Worm (Caenorhabditis elegans) whole organism, late embryonic: ENCODE data around the gene R04B5.11.

Experiments used
- C08G9.2 ChIP-seq: sonication (generic microtip); optimal IDR thresholded peaks from 2 replicates; lab custom pipeline; 2016; ENCODE audit warnings: mild to moderate bottlenecking, missing genetic modification characterization, moderate library complexity, missing compliant biosample characterization
- F13H6.1 ChIP-seq: sonication (generic microtip); optimal IDR thresholded peaks from 2 replicates; lab custom pipeline; 2016; ENCODE audit warnings: missing genetic modification characterization, missing compliant biosample characterization
- K02D7.2 ChIP-seq: sonication (generic microtip); optimal IDR thresholded peaks from 2 replicates; lab custom pipeline; 2017; ENCODE audit warnings: mild to moderate bottlenecking, missing genetic modification characterization, missing compliant biosample characterization
- K09A11.1 ChIP-seq: sonication (generic microtip); optimal IDR thresholded peaks from 2 replicates; lab custom pipeline; 2017; ENCODE audit warnings: antibody characterized with exemption, mild to moderate bottlenecking, missing genetic modification characterization, missing compliant biosample characterization; ENCODE audit not compliant: insufficient read depth
- Y22D7AL.16 ChIP-seq: sonication (generic microtip); optimal IDR thresholded peaks from 2 replicates; lab custom pipeline; 2016; ENCODE audit warnings: missing genetic modification characterization, missing compliant biosample characterization
- ama-1 ChIP-seq: fragments of 150-350 bp; optimal IDR thresholded peaks from 2 replicates; lab custom pipeline; 2014
- ceh-22 ChIP-seq: sonication (generic microtip); optimal IDR thresholded peaks from 2 replicates; lab custom pipeline; 2017; ENCODE audit warnings: missing biosample characterization, missing genetic modification characterization
- ceh-30 ChIP-seq: fragments of 150-350 bp; optimal IDR thresholded peaks from 2 replicates; lab custom pipeline; 2014; ENCODE audit warnings: missing biosample characterization, missing genetic modification characterization
- ceh-31 ChIP-seq: sonication (generic microtip); optimal IDR thresholded peaks from 2 replicates; lab custom pipeline; 2016; ENCODE audit warnings: missing genetic modification characterization, missing compliant biosample characterization
- ceh-34 ChIP-seq: sonication (generic microtip); optimal IDR thresholded peaks from 2 replicates; lab custom pipeline; 2016; ENCODE audit warnings: mild to moderate bottlenecking, missing genetic modification characterization, missing compliant biosample characterization
- ceh-45 ChIP-seq: fragments of 200-800 bp; sonication (Bioruptor generic); IDR thresholded peaks from 2 replicates; pipeline ENCODE4 v1.3.6; 2022; ENCODE audit warnings: missing genetic modification reagents, missing genetic modification characterization, missing compliant biosample characterization
- ceh-48 ChIP-seq: sonication (generic microtip); optimal IDR thresholded peaks from 2 replicates; lab custom pipeline; 2016; ENCODE audit warnings: missing genetic modification characterization, inconsistent platforms, missing compliant biosample characterization
- ceh-6 ChIP-seq: fragments of 200-800 bp; sonication (Bioruptor generic); optimal IDR thresholded peaks from 2 replicates; lab custom pipeline; 2018; ENCODE audit warnings: mild to moderate bottlenecking, missing genetic modification characterization, missing compliant biosample characterization
- che-1 ChIP-seq: sonication (generic microtip); optimal IDR thresholded peaks from 2 replicates; lab custom pipeline; 2016; ENCODE audit warnings: mild to moderate bottlenecking, missing genetic modification characterization, missing compliant biosample characterization
- dmd-4 ChIP-seq: sonication (generic microtip); optimal IDR thresholded peaks from 2 replicates; lab custom pipeline; 2016; ENCODE audit warnings: borderline replicate concordance, missing genetic modification characterization, missing compliant biosample characterization
- dve-1 ChIP-seq: sonication (generic microtip); optimal IDR thresholded peaks from 2 replicates; lab custom pipeline; 2017; ENCODE audit warnings: antibody characterized with exemption, mild to moderate bottlenecking, missing genetic modification characterization, missing compliant biosample characterization
- elt-2 ChIP-seq: sonication (generic microtip); optimal IDR thresholded peaks from 2 replicates; lab custom pipeline; 2016; ENCODE audit warnings: missing genetic modification reagents, missing genetic modification characterization, missing compliant biosample characterization
- eyg-1 ChIP-seq: sonication (generic microtip); optimal IDR thresholded peaks from 2 replicates; lab custom pipeline; 2016; ENCODE audit warnings: missing genotype, missing genetic modification characterization, missing compliant biosample characterization
- fax-1 ChIP-seq: sonication (generic microtip); optimal IDR thresholded peaks from 2 replicates; lab custom pipeline; 2016; ENCODE audit warnings: missing genotype, missing genetic modification characterization, missing compliant biosample characterization
- fkh-10 ChIP-seq: fragments of 150-350 bp; optimal IDR thresholded peaks from 2 replicates; lab custom pipeline; 2014; ENCODE audit warnings: missing biosample characterization, missing genetic modification reagents, missing genetic modification characterization
- fkh-6 ChIP-seq: sonication (generic microtip); optimal IDR thresholded peaks from 2 replicates; lab custom pipeline; 2016; ENCODE audit warnings: missing genetic modification characterization, missing compliant biosample characterization
- hlh-30 ChIP-seq: sonication (generic microtip); optimal IDR thresholded peaks from 2 replicates; lab custom pipeline; 2017; ENCODE audit warnings: antibody characterized with exemption, missing genetic modification characterization, missing compliant biosample characterization; ENCODE audit not compliant: insufficient read depth
- hlh-6 ChIP-seq: sonication (generic microtip); optimal IDR thresholded peaks from 2 replicates; lab custom pipeline; 2016; ENCODE audit warnings: missing genotype, missing genetic modification characterization, missing compliant biosample characterization
- lim-6 ChIP-seq: sonication (generic microtip); optimal IDR thresholded peaks from 2 replicates; lab custom pipeline; 2016; ENCODE audit warnings: missing genetic modification characterization, missing compliant biosample characterization
- lin-11 ChIP-seq: fragments of 200-800 bp; sonication (Bioruptor generic); optimal IDR thresholded peaks from 2 replicates; lab custom pipeline; 2018; ENCODE audit warnings: mild to moderate bottlenecking, missing genetic modification characterization, missing compliant biosample characterization
- nfya-1 ChIP-seq: sonication (generic microtip); optimal IDR thresholded peaks from 2 replicates; lab custom pipeline; 2017; ENCODE audit warnings: missing genetic modification characterization, mild to moderate bottlenecking, missing compliant biosample characterization, antibody characterized with exemption, moderate library complexity
- nhr-232 ChIP-seq: sonication (generic microtip); optimal IDR thresholded peaks from 2 replicates; lab custom pipeline; 2016; ENCODE audit warnings: missing genetic modification characterization, missing compliant biosample characterization
- npax-4 ChIP-seq: sonication (generic microtip); optimal IDR thresholded peaks from 2 replicates; lab custom pipeline; 2016; ENCODE audit warnings: missing genetic modification characterization, missing compliant biosample characterization
- odd-2 ChIP-seq: sonication (generic microtip); optimal IDR thresholded peaks from 2 replicates; lab custom pipeline; 2017; ENCODE audit warnings: antibody characterized with exemption, mild to moderate bottlenecking, missing genetic modification characterization, missing compliant biosample characterization
- pag-3 ChIP-seq: sonication (generic microtip); optimal IDR thresholded peaks from 2 replicates; lab custom pipeline; 2016; ENCODE audit warnings: missing compliant biosample characterization, missing genetic modification characterization, borderline replicate concordance
- pat-9 ChIP-seq: fragments of 200-800 bp; sonication (Bioruptor generic); optimal IDR thresholded peaks from 2 replicates; lab custom pipeline; 2018; ENCODE audit warnings: mild to moderate bottlenecking, missing genetic modification characterization, moderate library complexity, missing compliant biosample characterization
- pha-2 ChIP-seq: sonication (generic microtip); optimal IDR thresholded peaks from 2 replicates; lab custom pipeline; 2017; ENCODE audit warnings: mild to moderate bottlenecking, missing genetic modification characterization, missing compliant biosample characterization
- pha-4 ChIP-seq: fragments of 150-350 bp; optimal IDR thresholded peaks from 2 replicates; lab custom pipeline; 2018; ENCODE audit warnings: missing biosample characterization, missing genetic modification reagents, missing genetic modification characterization
- rnt-1 ChIP-seq: sonication (generic microtip); optimal IDR thresholded peaks from 2 replicates; lab custom pipeline; 2016; ENCODE audit warnings: missing genetic modification characterization, missing compliant biosample characterization
- sox-4 ChIP-seq: sonication (generic microtip); optimal IDR thresholded peaks from 2 replicates; lab custom pipeline; 2017; ENCODE audit warnings: mild to moderate bottlenecking, missing genetic modification characterization, inconsistent platforms, missing compliant biosample characterization
- tbx-2 ChIP-seq: sonication (generic microtip); optimal IDR thresholded peaks from 2 replicates; lab custom pipeline; 2016; ENCODE audit warnings: missing genetic modification characterization, missing compliant biosample characterization
- tbx-7 ChIP-seq: sonication (generic microtip); optimal IDR thresholded peaks from 2 replicates; lab custom pipeline; 2016; ENCODE audit warnings: missing genotype, missing genetic modification characterization, missing compliant biosample characterization
- unc-3 ChIP-seq, 2 experiments: fragments of 200-800 bp in 1 of 2; sonication (Bioruptor generic) in 1 of 2; sonication (generic microtip) in 1 of 2; conservative IDR thresholded peaks in 1 of 2; optimal IDR thresholded peaks in 1 of 2; 2 replicates each; pipeline versions ENCODE4 v1.3.6 to Lab custom; 2016 to 2022; ENCODE audit warnings: missing compliant biosample characterization in 2 of 2, missing genetic modification characterization in 2 of 2, missing genetic modification reagents in 1 of 2
- unc-42 ChIP-seq: sonication (generic microtip); optimal IDR thresholded peaks from 2 replicates; lab custom pipeline; 2016; ENCODE audit warnings: missing genotype, missing genetic modification characterization, missing compliant biosample characterization
- unc-55 ChIP-seq: sonication (generic microtip); optimal IDR thresholded peaks from 2 replicates; lab custom pipeline; 2017; ENCODE audit warnings: missing biosample characterization, missing genetic modification reagents, missing genetic modification characterization
- ztf-16 ChIP-seq: sonication (generic microtip); optimal IDR thresholded peaks from 2 replicates; lab custom pipeline; 2017; ENCODE audit warnings: missing genetic modification characterization, missing compliant biosample characterization

Gene R04B5.11

DNA sequence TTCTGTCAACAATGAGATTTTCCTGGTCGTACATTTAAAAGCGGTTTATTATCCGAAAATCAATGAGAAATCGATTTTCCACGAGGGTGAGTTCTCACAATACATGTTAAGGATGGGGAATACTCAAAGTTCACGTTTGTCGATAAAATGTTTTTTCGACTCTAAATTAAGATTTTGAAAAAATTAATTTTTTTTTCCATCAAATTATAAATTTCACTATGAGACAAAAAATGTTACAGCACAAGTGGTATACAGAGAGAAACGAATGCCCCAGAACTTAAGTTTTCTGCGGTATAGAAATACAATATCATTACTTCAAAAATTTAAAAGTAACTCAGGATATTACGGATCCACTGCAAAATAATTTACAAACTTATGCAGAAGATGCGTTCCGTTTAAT is 12.8 kb downstream of the R04B5.11 start, which contains the start of gene R04B5.1:
TSS of gene R04B5.1 (minus strand) at position 101 of the 400 bp plus-strand sequence.
- TF ChIP-seq che-1 (tag; lab: Kevin White, UChicago), result no peak
- no peak for TF ChIP-seq pha-4
- TF ChIP-seq ceh-30 (tag; lab: Kevin White, UChicago), result no peak
- no peak for TF ChIP-seq fax-1 (tag; lab: Kevin White, UChicago)
- no peak for TF ChIP-seq ceh-34 (tag; lab: Kevin White, UChicago)
- TF ChIP-seq C08G9.2 (tag; lab: Kevin White, UChicago), result no peak
- no peak for TF ChIP-seq ceh-31 (tag; lab: Kevin White, UChicago)

DNA sequence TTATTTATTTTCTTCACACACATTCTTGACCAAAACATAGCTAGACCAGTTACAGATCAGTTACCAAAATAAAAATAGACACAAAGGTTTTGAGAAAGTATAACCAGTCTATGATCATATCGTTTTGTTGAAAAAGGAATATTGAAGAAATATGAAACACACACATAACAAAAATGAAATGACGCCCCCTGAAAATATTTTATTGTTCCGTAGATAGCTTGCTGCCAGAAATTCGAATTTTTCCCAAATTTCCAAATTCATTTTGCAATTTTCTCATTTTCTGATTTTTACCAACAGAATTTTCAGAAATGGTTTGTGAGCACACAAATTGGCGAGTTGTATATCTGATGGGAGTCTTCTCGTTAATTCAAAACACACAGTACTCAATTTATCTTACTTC is 15.6 kb downstream of the R04B5.11 start, which contains the start of gene F57A8.7:
TSS of gene F57A8.7 (plus strand) at position 301 of the 400 bp plus-strand sequence.
- TF ChIP-seq pat-9 (tag; lab: Kevin White, UChicago) (no peak), F13H6.1 (tag; lab: Kevin White, UChicago) (no peak), nfya-1 (tag; lab: Kevin White, UChicago) (no peak), ceh-31 (tag; lab: Kevin White, UChicago) (no peak), unc-42 (tag; lab: Kevin White, UChicago) (no peak), ceh-48 (tag; lab: Kevin White, UChicago) (no peak), fkh-6 (tag; lab: Kevin White, UChicago) (no peak)

DNA sequence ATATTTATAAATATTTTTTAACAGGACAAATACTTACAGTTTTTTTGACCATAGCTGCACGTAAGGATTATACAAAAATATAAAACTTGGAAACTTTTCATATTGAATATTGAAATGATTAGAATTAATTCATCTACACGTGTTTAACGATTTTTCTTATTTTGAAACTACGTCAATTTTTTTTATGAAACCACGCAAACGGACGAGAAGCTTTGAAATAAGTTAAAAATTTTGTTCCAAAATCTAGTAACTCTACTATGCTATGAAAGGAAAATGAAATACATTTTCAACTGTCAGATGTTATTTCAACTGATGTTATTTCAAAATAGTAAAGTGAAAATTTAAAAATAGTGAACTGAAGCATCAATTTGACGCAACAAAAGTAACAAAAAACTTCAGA is 17.3 kb downstream of the R04B5.11 start, which contains the start of gene F57A8.6:
TSS of gene F57A8.6 (minus strand) at position 101 of the 400 bp plus-strand sequence.
- no peak for TF ChIP-seq pha-4
- no peak for TF ChIP-seq pha-2 (tag; lab: Kevin White, UChicago)
- TF ChIP-seq tbx-2 (tag; lab: Kevin White, UChicago), result no peak
- TF ChIP-seq ama-1 (lab: Kevin White, UChicago), result no peak
- no peak for TF ChIP-seq lin-11
- TF ChIP-seq eyg-1 (tag; lab: Kevin White, UChicago), result no peak
- no peak for TF ChIP-seq hlh-30 (tag; lab: Kevin White, UChicago)
- TF ChIP-seq tbx-7 (tag; lab: Kevin White, UChicago), result no peak
- TF ChIP-seq dve-1 (tag; lab: Kevin White, UChicago), result no peak
- no peak for TF ChIP-seq elt-2 (tag; lab: Kevin White, UChicago)
- no peak for TF ChIP-seq K02D7.2 (tag; lab: Kevin White, UChicago)
- TF ChIP-seq lim-6 (tag; lab: Kevin White, UChicago), result no peak
- TF ChIP-seq ztf-16 (tag; lab: Kevin White, UChicago), result no peak
- TF ChIP-seq pag-3 (tag; lab: Kevin White, UChicago), result no peak

DNA sequence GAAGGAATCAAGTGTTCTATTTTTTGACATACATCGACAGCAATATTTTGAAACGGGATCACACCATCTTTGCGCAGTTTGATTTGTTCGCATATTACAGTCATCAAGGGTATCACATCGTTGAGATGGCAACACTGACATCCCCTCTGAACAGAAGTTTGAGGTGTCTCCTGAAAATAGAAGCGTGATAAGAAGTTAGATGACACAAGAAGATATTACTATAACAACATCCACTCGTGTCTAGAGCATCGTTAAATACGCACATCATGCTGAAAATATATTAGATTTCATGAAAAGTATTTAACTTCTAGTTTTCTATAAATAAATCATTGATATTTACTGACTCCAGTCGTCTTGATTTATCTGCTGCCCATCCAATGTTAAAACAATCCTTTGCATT is 18.3 kb downstream of the R04B5.11 start:
- TF ChIP-seq F13H6.1 (tag; lab: Kevin White, UChicago), result no peak
- no peak for TF ChIP-seq Y22D7AL.16

DNA sequence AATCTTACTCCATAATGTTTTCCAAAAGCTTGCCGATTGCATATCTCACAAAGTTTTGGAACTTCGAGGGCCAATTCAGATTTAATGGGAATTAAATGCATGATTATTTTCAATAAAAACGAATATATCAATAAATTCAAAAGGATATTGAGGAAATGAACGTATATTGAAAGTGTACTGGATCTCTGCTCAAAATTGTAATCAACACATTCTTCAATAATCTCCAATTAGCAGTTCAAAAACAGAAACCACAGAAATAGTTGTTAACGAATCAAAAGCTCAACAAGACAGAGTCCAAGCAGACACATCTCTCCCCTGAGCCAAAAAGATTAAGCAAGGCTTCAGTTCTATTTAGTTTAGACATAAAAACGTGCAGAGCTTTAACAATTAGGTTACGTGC is 20.5 kb downstream of the R04B5.11 start, which contains the start of gene nhr-192:
TSS of gene nhr-192 (minus strand) at position 101 of the 400 bp plus-strand sequence.
- TF ChIP-seq unc-3 (GFP tag; conservative IDR thresholded peaks at IDR 0.05; lab: Robert Waterston, UW) (no peak), unc-3 (tag; optimal IDR thresholded peaks at IDR 0.05; lab: Kevin White, UChicago) (no peak), nfya-1 (tag; lab: Kevin White, UChicago) (no peak), che-1 (tag; lab: Kevin White, UChicago) (no peak), odd-2 (tag; lab: Kevin White, UChicago) (no peak)
- TF ChIP-seq, all 69 proteins: peak for 0

DNA sequence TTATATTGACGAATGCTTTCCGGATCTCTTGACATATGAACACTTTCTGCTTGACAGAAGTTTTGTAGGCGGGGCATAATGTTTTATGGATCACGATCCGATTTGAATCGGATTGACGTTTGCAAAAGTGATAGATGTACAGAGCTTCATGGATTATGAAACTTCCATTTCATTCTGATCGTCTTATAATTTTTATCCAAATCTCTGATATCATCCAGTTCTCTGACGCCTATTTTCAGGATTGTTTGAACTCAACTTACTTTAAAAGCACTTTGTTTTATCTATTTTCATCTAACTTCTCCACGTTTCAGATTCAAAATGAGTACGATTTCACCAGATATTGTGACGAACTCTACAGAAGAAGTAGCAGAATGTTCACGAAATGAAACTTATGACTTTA is 24.3 kb downstream of the R04B5.11 start, which contains the start of gene npr-39:
TSS of gene npr-39 (plus strand) at position 301 of the 400 bp plus-strand sequence.
- no peak for TF ChIP-seq rnt-1
- no peak for TF ChIP-seq ceh-22 (tag; lab: Kevin White, UChicago)
- TF ChIP-seq dmd-4 (tag; lab: Kevin White, UChicago), result no peak
- no peak for TF ChIP-seq unc-55 (GFP tag; lab: Kevin White, UChicago)
- no peak for TF ChIP-seq elt-2 (tag; lab: Kevin White, UChicago)
- TF ChIP-seq sox-4 (tag; lab: Kevin White, UChicago), result no peak
- no peak for TF ChIP-seq ceh-48 (tag; lab: Kevin White, UChicago)
- TF ChIP-seq npax-4 (tag; lab: Kevin White, UChicago), result no peak
- TF ChIP-seq nhr-232, result no peak
- TF ChIP-seq fkh-6 (tag; lab: Kevin White, UChicago), result no peak
- no peak for TF ChIP-seq K09A11.1 (tag; lab: Kevin White, UChicago)
- TF ChIP-seq ceh-45 (GFP tag; lab: Robert Waterston, UW), result no peak
- TF ChIP-seq hlh-6, result no peak
- no peak for TF ChIP-seq fkh-10 (GFP tag; lab: Kevin White, UChicago)
- no peak for TF ChIP-seq che-1 (tag; lab: Kevin White, UChicago)
- TF ChIP-seq ceh-6, result no peak
